Worm (Caenorhabditis elegans): ENCODE data around the gene acr-21.

Gene acr-21

DNA sequence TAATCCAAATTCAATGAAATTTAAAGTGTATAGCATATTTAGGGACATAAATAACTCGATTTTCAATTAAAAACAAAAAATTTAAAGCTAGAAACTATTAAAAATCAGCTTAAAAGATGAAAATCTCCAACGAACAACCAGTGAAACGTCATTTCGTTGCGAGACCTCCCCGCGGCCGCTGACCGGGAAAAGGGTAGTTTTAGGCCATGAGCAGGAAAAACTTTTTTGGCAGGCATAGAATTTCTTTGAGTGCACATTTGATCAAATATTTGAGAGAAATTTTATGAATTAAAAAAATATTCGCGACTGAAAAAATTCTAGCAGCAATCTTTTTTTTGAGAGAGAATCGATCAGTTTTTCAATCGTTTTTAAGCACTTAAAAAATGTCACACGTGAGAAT lies 43.6 kb downstream of the acr-21 start (continued):
- no peak for TF ChIP-seq nhr-84 (tag; optimal IDR thresholded peaks at IDR 0.05)
- no peak for TF ChIP-seq nhr-76 (tag; optimal IDR thresholded peaks at IDR 0.05)
- TF ChIP-seq lir-3 (tag; optimal IDR thresholded peaks at IDR 0.05; ENCODE audit: poor library complexity) = peak; percentile 56
- TF ChIP-seq egl-27 (tag; optimal IDR thresholded peaks at IDR 0.05) = no peak
- TF ChIP-seq mep-1 (tag; optimal IDR thresholded peaks at IDR 0.05) = peak; percentile 85
- TF ChIP-seq lsy-2 (tag; optimal IDR thresholded peaks at IDR 0.05) = peak; percentile 39 to 73
- no peak for TF ChIP-seq nhr-12 (tag; optimal IDR thresholded peaks at IDR 0.05)
- TF ChIP-seq lin-39 (tag; optimal IDR thresholded peaks at IDR 0.05) = no peak
- TF ChIP-seq blmp-1 (tag; optimal IDR thresholded peaks at IDR 0.05) = peak; percentile 63
- no peak for TF ChIP-seq nhr-19 (GFP tag; conservative IDR thresholded peaks at IDR 0.05)
- no peak for TF ChIP-seq aly-2 (tag; optimal IDR thresholded peaks at IDR 0.05)
- TF ChIP-seq hlh-4 (tag; optimal IDR thresholded peaks at IDR 0.05) = no peak
- no peak for TF ChIP-seq unc-98 (GFP tag; IDR thresholded peaks at IDR 0.05)
- peak; percentile 89 for TF ChIP-seq xbp-1 (tag; optimal IDR thresholded peaks at IDR 0.05)
- TF ChIP-seq C34B4.2 (tag; optimal IDR thresholded peaks at IDR 0.05) = no peak
- TF ChIP-seq nhr-11 (tag; optimal IDR thresholded peaks at IDR 0.05) = no peak
- TF ChIP-seq sox-4 (tag; optimal IDR thresholded peaks at IDR 0.05) = no peak
- no peak for TF ChIP-seq pqm-1 (tag; optimal IDR thresholded peaks at IDR 0.05)
- TF ChIP-seq zip-4 (GFP tag; optimal IDR thresholded peaks at IDR 0.05) = no peak
- TF ChIP-seq nhr-85 (tag) = peak; percentile 70
- TF ChIP-seq egl-13 (tag; optimal IDR thresholded peaks at IDR 0.05) = no peak
- peak; percentile 59 to 66 for TF ChIP-seq efl-1 (optimal IDR thresholded peaks at IDR 0.05)
- peak; percentile 54 to 92 for TF ChIP-seq efl-1 (GFP tag; optimal IDR thresholded peaks at IDR 0.05 in 1 of 2)
- TF ChIP-seq fkh-4 (tag; optimal IDR thresholded peaks at IDR 0.05; ENCODE audit: borderline replicate concordance) = no peak
- peak; percentile 51 for TF ChIP-seq fkh-8 (tag; optimal IDR thresholded peaks at IDR 0.05)
- TF ChIP-seq snu-23 (GFP tag; optimal IDR thresholded peaks at IDR 0.05) = peak; percentile 52
- TF ChIP-seq nhr-237 (tag; optimal IDR thresholded peaks at IDR 0.05) = no peak
- no peak for TF ChIP-seq ceh-88 (GFP tag; IDR thresholded peaks at IDR 0.05)
- TF ChIP-seq nhr-47 (tag; optimal IDR thresholded peaks at IDR 0.05) = peak; percentile 44
- no peak for TF ChIP-seq elt-2 (tag; optimal IDR thresholded peaks at IDR 0.05)
- TF ChIP-seq irx-1 (tag; optimal IDR thresholded peaks at IDR 0.05) = no peak
- peak; percentile 34 for TF ChIP-seq C16A3.4 (tag; optimal IDR thresholded peaks at IDR 0.05)
- peak; percentile 37 for TF ChIP-seq tbx-2 (tag; optimal IDR thresholded peaks at IDR 0.05)
- peak; percentile 55 for TF ChIP-seq lin-15B (tag; optimal IDR thresholded peaks at IDR 0.05)
- TF ChIP-seq zag-1 (tag; optimal IDR thresholded peaks at IDR 0.05) = no peak
- TF ChIP-seq mdl-1 (tag; optimal IDR thresholded peaks at IDR 0.05) = no peak
- no peak for TF ChIP-seq ama-1 (optimal IDR thresholded peaks at IDR 0.05)
- no peak for TF ChIP-seq dsc-1 (tag; optimal IDR thresholded peaks at IDR 0.05)
- TF ChIP-seq isw-1 (GFP tag; IDR thresholded peaks at IDR 0.05) = peak; percentile 34
- no peak for TF ChIP-seq aha-1 (tag; optimal IDR thresholded peaks at IDR 0.05)
- no peak for TF ChIP-seq hpl-2 (GFP tag; optimal IDR thresholded peaks at IDR 0.05)
- TF ChIP-seq fos-1 (tag; optimal IDR thresholded peaks at IDR 0.05) = no peak
- TF ChIP-seq hlh-17 (GFP tag; optimal IDR thresholded peaks at IDR 0.05; ENCODE audit: borderline replicate concordance) = no peak
- no peak for TF ChIP-seq ceh-63 (GFP tag; optimal IDR thresholded peaks at IDR 0.05)
- TF ChIP-seq sptf-1 (tag; optimal IDR thresholded peaks at IDR 0.05) = no peak
- TF ChIP-seq lin-14 (GFP tag; optimal IDR thresholded peaks at IDR 0.05) = peak; percentile 63
- no peak for TF ChIP-seq vab-15 (tag; optimal IDR thresholded peaks at IDR 0.05)
- TF ChIP-seq swsn-7 (tag; optimal IDR thresholded peaks at IDR 0.05) = peak; percentile 23
- TF ChIP-seq dpl-1 (GFP tag; optimal IDR thresholded peaks at IDR 0.05) = peak; percentile 27 to 69 (median 50)
- peak; percentile 60 for TF ChIP-seq nhr-71 (tag; optimal IDR thresholded peaks at IDR 0.05)
- TF ChIP-seq ceh-82 (tag; optimal IDR thresholded peaks at IDR 0.05) = peak in 1 of 3 experiments; percentile 39
- peak; percentile 68 for TF ChIP-seq rnt-1 (tag; optimal IDR thresholded peaks at IDR 0.05)
- TF ChIP-seq jun-1 (tag; optimal IDR thresholded peaks at IDR 0.05) = no peak
- TF ChIP-seq C04F5.9 (tag; optimal IDR thresholded peaks at IDR 0.05) = no peak
- peak; percentile 51 for TF ChIP-seq skn-1 (tag; optimal IDR thresholded peaks at IDR 0.05)

Data from whole organism, L1 larva.